Fruit fly (Drosophila melanogaster) Kc167 (cell line): ENCODE measurements around the gene Jon99Fi.

Source experiments
- h ChIP-seq: fragments of >200 bp; optimal IDR thresholded peaks from 3 replicates; lab custom pipeline; 2018; ENCODE audit warnings: missing external identifiers
- psq ChIP-seq: fragments of >200 bp; optimal IDR thresholded peaks from 2 replicates; lab custom pipeline; 2017; ENCODE audit warnings: missing external identifiers

DNA sequence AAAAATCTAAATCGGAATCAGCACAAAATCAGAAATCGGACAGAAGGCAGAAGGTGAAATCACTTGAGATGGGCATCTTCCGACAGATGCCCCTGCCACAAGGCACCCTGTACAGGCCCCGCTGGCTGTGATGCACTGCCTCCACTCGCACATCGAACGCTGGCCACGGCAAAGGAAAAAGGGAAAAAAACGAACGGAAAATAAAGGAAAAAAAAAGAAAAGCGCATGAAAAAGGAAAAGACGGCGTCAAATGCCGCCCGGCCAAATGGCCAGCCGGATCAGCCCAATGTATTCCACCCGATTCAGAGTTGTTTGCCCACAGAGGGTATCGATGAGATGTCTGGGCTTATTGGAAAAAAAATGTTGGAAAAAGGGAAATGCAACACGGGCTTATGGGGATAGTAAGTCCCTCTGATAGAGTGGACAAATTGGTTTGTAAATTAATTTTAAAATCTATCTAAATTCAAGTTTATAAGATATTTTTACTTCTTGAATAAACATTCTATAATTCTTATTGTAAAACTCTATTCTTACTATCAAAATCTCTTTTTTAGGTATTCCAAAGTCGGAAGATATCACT lies 42.5 kb downstream of the Jon99Fi start:
- no peak for TF ChIP-seq psq
- no peak for TF ChIP-seq h (lab: Kevin White, UChicago)
